Fruit fly (Drosophila melanogaster) whole organism, embryonic: ENCODE measurements around the gene Rpt4.

Source experiments
- Asciz ChIP-seq: fragments of 200-800 bp; sonication (Bioruptor generic); optimal IDR thresholded peaks from 2 replicates; lab custom pipeline; 2017; ENCODE audit warnings: missing biosample characterization, mild to moderate bottlenecking, missing genetic modification characterization, missing genetic modification reagents
- B-H2 ChIP-seq: fragments of 200-800 bp; sonication (Bioruptor generic); optimal IDR thresholded peaks from 2 replicates; lab custom pipeline; 2018; ENCODE audit warnings: missing biosample characterization, mild to moderate bottlenecking, missing genetic modification characterization
- CG10366 ChIP-seq: fragments of 200-800 bp; sonication (Bioruptor generic); IDR thresholded peaks from 2 replicates; pipeline ENCODE4 v1.3.6; 2022; ENCODE audit warnings: missing biosample characterization, missing genetic modification characterization
- CG10979 ChIP-seq: fragments of 200-800 bp; sonication (Bioruptor generic); optimal IDR thresholded peaks from 2 replicates; lab custom pipeline; 2018; ENCODE audit warnings: missing biosample characterization, mild to moderate bottlenecking, missing genetic modification characterization, moderate library complexity
- CG12659 ChIP-seq: fragments of 200-800 bp; sonication (Bioruptor generic); optimal IDR thresholded peaks from 3 replicates; lab custom pipeline; 2017; ENCODE audit warnings: mild to moderate bottlenecking, missing biosample characterization, missing genetic modification reagents, missing genetic modification characterization
- CG13296 ChIP-seq: fragments of 200-800 bp; sonication (Bioruptor generic); optimal IDR thresholded peaks from 3 replicates; lab custom pipeline; 2018; ENCODE audit warnings: missing biosample characterization, mild to moderate bottlenecking, missing genetic modification characterization
- CG13424 ChIP-seq: fragments of 200-800 bp; sonication (Bioruptor generic); optimal IDR thresholded peaks from 2 replicates; lab custom pipeline; 2019; ENCODE audit warnings: missing biosample characterization, mild to moderate bottlenecking, missing genetic modification characterization, moderate library complexity
- CG14441 ChIP-seq: fragments of 200-800 bp; sonication (Bioruptor generic); IDR thresholded peaks from 2 replicates; pipeline ENCODE4 v1.3.6; 2022; ENCODE audit warnings: missing biosample characterization, missing genetic modification characterization
- CG15011 ChIP-seq: fragments of 200-800 bp; sonication (Bioruptor generic); optimal IDR thresholded peaks from 3 replicates; lab custom pipeline; 2018; ENCODE audit warnings: missing biosample characterization, mild to moderate bottlenecking, missing genetic modification characterization
- CG16815 ChIP-seq: fragments of 200-800 bp; sonication (Bioruptor generic); optimal IDR thresholded peaks from 3 replicates; lab custom pipeline; 2017; ENCODE audit warnings: missing biosample characterization, mild to moderate bottlenecking, missing genetic modification characterization
- CG16863 ChIP-seq: fragments of 200-800 bp; sonication (Bioruptor generic); optimal IDR thresholded peaks from 3 replicates; lab custom pipeline; 2016; ENCODE audit warnings: missing biosample characterization, missing genetic modification characterization
- CG2678 ChIP-seq: fragments of 200-800 bp; sonication (Bioruptor generic); optimal IDR thresholded peaks from 3 replicates; lab custom pipeline; 2019; ENCODE audit warnings: missing biosample characterization, mild to moderate bottlenecking, missing genetic modification characterization, moderate library complexity
- CG3065 ChIP-seq: fragments of 200-800 bp; sonication (Bioruptor generic); optimal IDR thresholded peaks from 2 replicates; lab custom pipeline; 2016; ENCODE audit warnings: missing biosample characterization, missing genetic modification characterization
- CG34224 ChIP-seq: fragments of 200-800 bp; sonication (Bioruptor generic); IDR thresholded peaks from 3 replicates; pipeline ENCODE4 v1.3.6; 2022; ENCODE audit warnings: missing biosample characterization, missing genetic modification characterization; ENCODE audit not compliant: partially characterized antibody
- CG4328 ChIP-seq: fragments of 200-800 bp; sonication (Bioruptor generic); optimal IDR thresholded peaks from 3 replicates; lab custom pipeline; 2017; ENCODE audit warnings: missing biosample characterization, missing genetic modification reagents, missing genetic modification characterization
- CG4820 ChIP-seq: fragments of 200-800 bp; sonication (Bioruptor generic); optimal IDR thresholded peaks from 3 replicates; lab custom pipeline; 2016; ENCODE audit warnings: missing biosample characterization, missing genetic modification characterization
- CG6683 ChIP-seq: fragments of 200-800 bp; sonication (Bioruptor generic); optimal IDR thresholded peaks from 2 replicates; lab custom pipeline; 2017; ENCODE audit warnings: missing biosample characterization, mild to moderate bottlenecking, missing genetic modification characterization, missing genetic modification reagents
- CG8089 ChIP-seq: fragments of 200-800 bp; sonication (Bioruptor generic); optimal IDR thresholded peaks from 3 replicates; lab custom pipeline; 2016; ENCODE audit warnings: missing biosample characterization, missing genetic modification characterization
- CkIIα-i1 ChIP-seq: fragments of 200-800 bp; sonication (Bioruptor generic); IDR thresholded peaks from 2 replicates; pipeline ENCODE4 v1.3.6; 2022; ENCODE audit warnings: missing biosample characterization, missing genetic modification characterization
- CrebB ChIP-seq: fragments of 200-800 bp; sonication (Bioruptor generic); optimal IDR thresholded peaks from 3 replicates; lab custom pipeline; 2018; ENCODE audit warnings: missing biosample characterization, mild to moderate bottlenecking, missing genetic modification characterization
- D19A ChIP-seq: fragments of 200-800 bp; optimal IDR thresholded peaks from 3 replicates; lab custom pipeline; 2019; ENCODE audit warnings: missing biosample characterization, mild to moderate bottlenecking, missing genetic modification characterization, moderate library complexity
- Dad ChIP-seq: fragments of 200-800 bp; sonication (Bioruptor generic); optimal IDR thresholded peaks from 3 replicates; lab custom pipeline; 2016; ENCODE audit warnings: missing biosample characterization, missing genetic modification characterization
- Dbx ChIP-seq: fragments of 200-800 bp; sonication (Bioruptor generic); IDR thresholded peaks from 3 replicates; pipeline ENCODE4 v1.3.6; 2022; ENCODE audit warnings: missing biosample characterization, missing genetic modification characterization
- Doc3 ChIP-seq: fragments of 200-800 bp; sonication (Bioruptor generic); IDR thresholded peaks from 3 replicates; pipeline ENCODE4 v1.3.6; 2022; ENCODE audit warnings: missing biosample characterization, missing genetic modification characterization; ENCODE audit not compliant: partially characterized antibody
- Ets65A ChIP-seq: fragments of 200-800 bp; sonication (Bioruptor generic); peaks from one replicate; lab custom pipeline; 2016; ENCODE audit warnings: missing biosample characterization, missing genetic modification characterization
- HLHmδ ChIP-seq: fragments of 200-800 bp; sonication (Bioruptor generic); optimal IDR thresholded peaks from 2 replicates; lab custom pipeline; 2018; ENCODE audit warnings: missing biosample characterization, mild to moderate bottlenecking, missing genetic modification characterization, moderate library complexity
- Kr ChIP-seq: fragments of 200-800 bp; sonication (Bioruptor generic); optimal IDR thresholded peaks from 2 replicates; lab custom pipeline; 2017; ENCODE audit warnings: missing biosample characterization, mild to moderate bottlenecking, missing genetic modification characterization
- Max ChIP-seq: fragments of 200-800 bp; sonication (Bioruptor generic); optimal IDR thresholded peaks from 2 replicates; lab custom pipeline; 2016; ENCODE audit warnings: missing biosample characterization, mild to moderate bottlenecking, missing genetic modification characterization
- Myb ChIP-seq: fragments of 200-800 bp; sonication (Bioruptor generic); optimal IDR thresholded peaks from 2 replicates; lab custom pipeline; 2016; ENCODE audit warnings: missing biosample characterization, missing genetic modification characterization
- Rfx ChIP-seq: fragments of 200-800 bp; sonication (Bioruptor generic); IDR thresholded peaks from 2 replicates; pipeline ENCODE4 v1.3.6; 2022; ENCODE audit warnings: missing biosample characterization, missing genetic modification characterization
- bab2 ChIP-seq: fragments of 200-800 bp; sonication (Bioruptor generic); optimal IDR thresholded peaks from 2 replicates; lab custom pipeline; 2016; ENCODE audit warnings: missing biosample characterization, missing genetic modification characterization
- crol ChIP-seq: fragments of 200-800 bp; sonication (Bioruptor generic); IDR thresholded peaks from 2 replicates; pipeline ENCODE4 v1.3.6; 2022; ENCODE audit warnings: missing biosample characterization, missing genetic modification characterization
- dpn ChIP-seq, 2 experiments: fragments of 200-800 bp; sonication (Bioruptor generic); optimal IDR thresholded peaks; 3 replicates each; lab custom pipeline; 2016; ENCODE audit warnings: missing biosample characterization in 2 of 2, missing genetic modification characterization in 2 of 2
- eyg ChIP-seq: fragments of 200-800 bp; sonication (Bioruptor generic); optimal IDR thresholded peaks from 3 replicates; lab custom pipeline; 2016; ENCODE audit warnings: missing biosample characterization, missing genetic modification characterization
- gcm ChIP-seq: fragments of 200-800 bp; sonication (Bioruptor generic); optimal IDR thresholded peaks from 2 replicates; lab custom pipeline; 2019; ENCODE audit warnings: missing biosample characterization, mild to moderate bottlenecking, missing genetic modification characterization, moderate library complexity
- gcm2 ChIP-seq: fragments of 200-800 bp; sonication (Bioruptor generic); optimal IDR thresholded peaks from 2 replicates; lab custom pipeline; 2016; ENCODE audit warnings: missing biosample characterization, missing genetic modification characterization
- gfzf ChIP-seq: fragments of 200-800 bp; sonication (Bioruptor generic); optimal IDR thresholded peaks from 2 replicates; lab custom pipeline; 2016; ENCODE audit warnings: missing biosample characterization, mild to moderate bottlenecking, missing genetic modification characterization, moderate library complexity
- jumu ChIP-seq: fragments of 200-800 bp; sonication (Bioruptor generic); optimal IDR thresholded peaks from 3 replicates; lab custom pipeline; 2016; ENCODE audit warnings: missing biosample characterization, missing genetic modification characterization
- ken ChIP-seq: fragments of 200-800 bp; sonication (Bioruptor generic); IDR thresholded peaks from 3 replicates; pipeline ENCODE4 v1.3.6; 2022; ENCODE audit warnings: missing biosample characterization, missing genetic modification characterization
- pb ChIP-seq: fragments of 200-800 bp; sonication (Bioruptor generic); optimal IDR thresholded peaks from 3 replicates; lab custom pipeline; 2016; ENCODE audit warnings: missing biosample characterization, missing genetic modification characterization
- pnt ChIP-seq: fragments of 200-800 bp; sonication (Bioruptor generic); optimal IDR thresholded peaks from 3 replicates; lab custom pipeline; 2016; ENCODE audit warnings: missing biosample characterization, missing genetic modification characterization
- ranshi ChIP-seq: fragments of 200-800 bp; sonication (Bioruptor generic); IDR thresholded peaks from 2 replicates; pipeline ENCODE4 v1.3.6; 2022; ENCODE audit warnings: missing biosample characterization, missing genetic modification characterization
- repo ChIP-seq: fragments of 200-800 bp; sonication (Bioruptor generic); optimal IDR thresholded peaks from 2 replicates; lab custom pipeline; 2016; ENCODE audit warnings: missing biosample characterization, missing genetic modification characterization
- sens ChIP-seq: fragments of 200-800 bp; sonication (Bioruptor generic); peaks from one replicate; lab custom pipeline; 2016; ENCODE audit warnings: missing biosample characterization, missing genetic modification characterization
- sim ChIP-seq: fragments of 200-800 bp; sonication (Bioruptor generic); IDR thresholded peaks from 2 replicates; pipeline ENCODE4 v1.3.6; 2022; ENCODE audit warnings: missing biosample characterization, missing genetic modification characterization
- sisA ChIP-seq: fragments of 200-800 bp; sonication (Bioruptor generic); IDR thresholded peaks from 2 replicates; pipeline ENCODE4 v1.3.6; 2022; ENCODE audit warnings: missing biosample characterization, missing genetic modification characterization
- slbo ChIP-seq: fragments of 200-800 bp; sonication (Bioruptor generic); IDR thresholded peaks from 2 replicates; pipeline ENCODE4 v1.3.6; 2022; ENCODE audit warnings: missing biosample characterization, missing genetic modification characterization
- sqz ChIP-seq: fragments of 200-800 bp; sonication (Bioruptor generic); optimal IDR thresholded peaks from 3 replicates; lab custom pipeline; 2018; ENCODE audit warnings: missing biosample characterization, mild to moderate bottlenecking, missing genetic modification characterization
- unpg ChIP-seq: fragments of 200-800 bp; sonication (Bioruptor generic); optimal IDR thresholded peaks from 3 replicates; lab custom pipeline; 2018; ENCODE audit warnings: missing biosample characterization, mild to moderate bottlenecking, missing genetic modification characterization, moderate library complexity
- vfl ChIP-seq: fragments of 200-800 bp; sonication (Bioruptor generic); optimal IDR thresholded peaks from 2 replicates; lab custom pipeline; 2016; ENCODE audit warnings: missing biosample characterization, missing genetic modification characterization
- zen2 ChIP-seq: fragments of 200-800 bp; sonication (Bioruptor generic); IDR thresholded peaks from 3 replicates; pipeline ENCODE4 v1.3.6; 2022; ENCODE audit warnings: missing biosample characterization, missing genetic modification characterization; ENCODE audit not compliant: partially characterized antibody

Gene Rpt4

dm6 chrX:6316858-6317474, 25.9 kb upstream of the Rpt4 start (continued):
- TF ChIP-seq CG13296 (GFP tag; lab: Kevin White, UChicago) (peak; percentile 65), CG16863 (peak; percentile 46), slbo (GFP tag; lab: Robert Waterston, UW) (peak; percentile 85), zen2 (GFP tag; lab: Robert Waterston, UW) (no peak), gfzf (no peak), ranshi (GFP tag; lab: Robert Waterston, UW) (peak; percentile 70), B-H2 (GFP tag; lab: Kevin White, UChicago) (peak; percentile 33), CG2678 (tag; lab: Kevin White, UChicago) (peak; percentile 81), gcm2 (peak; percentile 3), eyg (GFP tag; lab: Kevin White, UChicago) (peak; percentile 52), Myb (GFP tag; lab: Kevin White, UChicago) (no peak), sens (GFP tag; lab: Kevin White, UChicago) (peak; percentile 79), CG10366 (GFP tag; lab: Robert Waterston, UW) (peak; percentile 60), bab2 (GFP tag; lab: Kevin White, UChicago) (peak; percentile 53), Doc3 (GFP tag; lab: Robert Waterston, UW) (no peak), sisA (GFP tag; lab: Robert Waterston, UW) (peak; percentile 64), sqz (GFP tag; lab: Kevin White, UChicago) (no peak), crol (GFP tag; lab: Robert Waterston, UW) (peak; percentile 74), CG13424 (peak; percentile 66), Dad (GFP tag; lab: Kevin White, UChicago) (no peak), CkIIα-i1 (GFP tag; lab: Robert Waterston, UW) (no peak), HLHmδ (GFP tag; lab: Kevin White, UChicago) (no peak), pb (GFP tag; lab: Kevin White, UChicago) (peak; percentile 35), CG6683 (GFP tag; lab: Kevin White, UChicago) (peak; percentile 57), CG10979 (tag; lab: Kevin White, UChicago) (no peak), CrebB (tag; lab: Kevin White, UChicago) (peak; percentile 20), Asciz (GFP tag; lab: Kevin White, UChicago) (peak; percentile 42), pnt (GFP tag; lab: Kevin White, UChicago) (no peak), Ets65A (GFP tag; lab: Kevin White, UChicago) (peak; percentile 43), CG4328 (no peak), unpg (GFP tag; lab: Kevin White, UChicago) (no peak), gcm (GFP tag; lab: Kevin White, UChicago) (no peak), jumu (GFP tag; lab: Kevin White, UChicago) (peak; percentile 20), CG4820 (peak; percentile 10), CG34224 (GFP tag; lab: Robert Waterston, UW) (no peak), repo (GFP tag; lab: Kevin White, UChicago) (peak; percentile 17), Max (peak; percentile 35), CG3065 (GFP tag; lab: Kevin White, UChicago) (no peak), CG15011 (peak; percentile 50), D19A (tag; lab: Kevin White, UChicago) (peak; percentile 20), Dbx (peak; percentile 73), CG12659 (GFP tag; lab: Kevin White, UChicago) (peak; percentile 66), CG16815 (GFP tag; lab: Kevin White, UChicago) (no peak), Rfx (GFP tag; lab: Robert Waterston, UW) (peak; percentile 82), ken (GFP tag; lab: Robert Waterston, UW) (peak; percentile 54; the same call in 2 of the 3 replicates), vfl (GFP tag; lab: Kevin White, UChicago) (no peak), CG8089 (peak; percentile 8), dpn (GFP tag; optimal IDR thresholded peaks at IDR 0.05; lab: Kevin White, UChicago) (peak; percentile 26 to 60), Kr (GFP tag; lab: Kevin White, UChicago) (no peak), CG14441 (GFP tag; lab: Robert Waterston, UW) (peak; percentile 67), sim (GFP tag; lab: Robert Waterston, UW) (peak; percentile 28; the same call in 1 of the 2 replicates)
